Fruit fly (Drosophila melanogaster): ENCODE data around the gene CG4789.

Gene CG4789

dm6 chrX:16836091-16836799 lies 35.5 kb downstream of the CG4789 start:
- peak; percentile 11 for TF ChIP-seq grn (GFP tag; optimal IDR thresholded peaks at IDR 0.05)
- no peak for TF ChIP-seq croc (GFP tag; conservative IDR thresholded peaks at IDR 0.05)
- no peak for TF ChIP-seq gro (GFP tag; optimal IDR thresholded peaks at IDR 0.05)
- no peak for TF ChIP-seq lab (GFP tag; optimal IDR thresholded peaks at IDR 0.05)
- TF ChIP-seq CG3281 (GFP tag; optimal IDR thresholded peaks at IDR 0.05), result peak; percentile 8
- TF ChIP-seq Adf1 (GFP tag; IDR thresholded peaks at IDR 0.05), result peak; percentile 39; the same call in 1 of the 2 replicates
- no peak for TF ChIP-seq run (tag; optimal IDR thresholded peaks at IDR 0.05)
- TF ChIP-seq inv (GFP tag; IDR thresholded peaks at IDR 0.05; ENCODE audit: partially characterized antibody), result no peak
- no peak for TF ChIP-seq CG4854 (GFP tag; optimal IDR thresholded peaks at IDR 0.05)
- TF ChIP-seq her (GFP tag; optimal IDR thresholded peaks at IDR 0.05), result no peak
- peak; percentile 63 for TF ChIP-seq sd (tag; optimal IDR thresholded peaks at IDR 0.05)
- peak; percentile 28 for TF ChIP-seq sug (tag; optimal IDR thresholded peaks at IDR 0.05)
- peak; percentile 93 for TF ChIP-seq CG3995 (GFP tag; optimal IDR thresholded peaks at IDR 0.05)
- TF ChIP-seq Atf6 (GFP tag; IDR thresholded peaks at IDR 0.05), result no peak
- no peak for TF ChIP-seq Lpt (GFP tag; optimal IDR thresholded peaks at IDR 0.05)
- TF ChIP-seq cg (GFP tag; optimal IDR thresholded peaks at IDR 0.05), result peak; percentile 8
- TF ChIP-seq CG14710 (tag; optimal IDR thresholded peaks at IDR 0.05), result no peak
- no peak for TF ChIP-seq CG13296 (GFP tag; optimal IDR thresholded peaks at IDR 0.05)
- 0 out of 3 replicates have a peak, but pooled peaks have one; percentile 43 for TF ChIP-seq so (GFP tag; IDR thresholded peaks at IDR 0.05)
- TF ChIP-seq CG15479 (GFP tag; optimal IDR thresholded peaks at IDR 0.05), result peak; percentile 15
- peak; percentile 65 for TF ChIP-seq Sry-β (GFP tag; optimal IDR thresholded peaks at IDR 0.05)
- peak; percentile 89 for TF ChIP-seq CG15514 (GFP tag; optimal IDR thresholded peaks at IDR 0.05)
- TF ChIP-seq MTF-1 (GFP tag; optimal IDR thresholded peaks at IDR 0.05; ENCODE audit: borderline replicate concordance), result peak; percentile 17
- peak; percentile 36 for TF ChIP-seq Med (GFP tag)
- TF ChIP-seq Ets65A (GFP tag), result no peak
- no peak for TF ChIP-seq CG6654 (GFP tag; optimal IDR thresholded peaks at IDR 0.05)
- no peak for TF ChIP-seq CG6175 (GFP tag; IDR thresholded peaks at IDR 0.05)
- peak; percentile 84; the same call in 2 of the 4 replicates for TF ChIP-seq chinmo (GFP tag; IDR thresholded peaks at IDR 0.05; ENCODE audit: partially characterized antibody)
- TF ChIP-seq ems (GFP tag; optimal IDR thresholded peaks at IDR 0.05), result no peak
- TF ChIP-seq CG32532 (GFP tag; IDR thresholded peaks at IDR 0.05), result peak; percentile 34; the same call in 1 of the 2 replicates
- no peak for TF ChIP-seq lbe (GFP tag; optimal IDR thresholded peaks at IDR 0.05)
- TF ChIP-seq rib (GFP tag; IDR thresholded peaks at IDR 0.05), result 0 out of 2 replicates have a peak, but pooled peaks have one; percentile 53
- no peak for TF ChIP-seq bab2 (GFP tag; optimal IDR thresholded peaks at IDR 0.05)
- peak; percentile 65 for TF ChIP-seq CG8281 (tag; optimal IDR thresholded peaks at IDR 0.05)
- no peak for TF ChIP-seq CG10321 (GFP tag; IDR thresholded peaks at IDR 0.05)
- no peak for TF ChIP-seq tio (GFP tag; optimal IDR thresholded peaks at IDR 0.05)
- peak; percentile 53 for TF ChIP-seq CG4360 (GFP tag; IDR thresholded peaks at IDR 0.05)
- no peak for TF ChIP-seq vnd (GFP tag; IDR thresholded peaks at IDR 0.05; ENCODE audit: partially characterized antibody)
- TF ChIP-seq CG9437 (GFP tag; optimal IDR thresholded peaks at IDR 0.05), result no peak
- TF ChIP-seq CG18599 (GFP tag; optimal IDR thresholded peaks at IDR 0.05), result peak; percentile 2
- TF ChIP-seq stc (GFP tag; IDR thresholded peaks at IDR 0.05), result no peak
- TF ChIP-seq Trl (optimal IDR thresholded peaks at IDR 0.05), result peak; percentile 52 to 64
- no peak for TF ChIP-seq Trl (GFP tag; optimal IDR thresholded peaks at IDR 0.05)
- no peak for TF ChIP-seq pita (GFP tag; optimal IDR thresholded peaks at IDR 0.05)
- TF ChIP-seq CG34376 (GFP tag; optimal IDR thresholded peaks at IDR 0.05), result peak; percentile 45

Measured in whole organism, embryonic.